Fruit fly (Drosophila melanogaster) whole organism, embryonic: ENCODE data around the gene Karybeta3.

ENCODE experiments used
- C15 ChIP-seq: fragments of 200-800 bp; sonication (Bioruptor generic); IDR thresholded peaks from 3 replicates; pipeline ENCODE4 v1.3.6; 2022; ENCODE audit warnings: missing biosample characterization, missing genetic modification characterization
- CG10321 ChIP-seq: fragments of 200-800 bp; sonication (Bioruptor generic); IDR thresholded peaks from 2 replicates; pipeline ENCODE4 v1.3.6; 2022; ENCODE audit warnings: missing biosample characterization, missing genetic modification characterization
- CG11247 ChIP-seq: fragments of 200-800 bp; sonication (Bioruptor generic); IDR thresholded peaks from 2 replicates; pipeline ENCODE4 v1.3.6; 2022; ENCODE audit warnings: missing biosample characterization, missing genetic modification characterization
- CG12104 ChIP-seq: fragments of 200-800 bp; sonication (Bioruptor generic); optimal IDR thresholded peaks from 3 replicates; lab custom pipeline; 2016; ENCODE audit warnings: missing biosample characterization, missing genetic modification characterization
- CG12769 ChIP-seq: fragments of 200-800 bp; sonication (Bioruptor generic); optimal IDR thresholded peaks from 2 replicates; lab custom pipeline; 2019; ENCODE audit warnings: missing biosample characterization, mild to moderate bottlenecking, missing genetic modification characterization, moderate library complexity
- CG12942 ChIP-seq: fragments of 200-800 bp; sonication (Bioruptor generic); optimal IDR thresholded peaks from 3 replicates; lab custom pipeline; 2016; ENCODE audit warnings: missing biosample characterization, missing genetic modification characterization
- CG1792 ChIP-seq: fragments of 200-800 bp; sonication (Bioruptor generic); optimal IDR thresholded peaks from 2 replicates; lab custom pipeline; 2016; ENCODE audit warnings: missing biosample characterization, missing genetic modification characterization
- CG18599 ChIP-seq: fragments of 200-800 bp; sonication (Bioruptor generic); optimal IDR thresholded peaks from 3 replicates; lab custom pipeline; 2017; ENCODE audit warnings: missing biosample characterization, missing genetic modification characterization, mild to moderate bottlenecking, moderate library complexity, missing genetic modification reagents
- CG2875 ChIP-seq: fragments of 200-800 bp; sonication (Bioruptor generic); optimal IDR thresholded peaks from 2 replicates; lab custom pipeline; 2017; ENCODE audit warnings: missing biosample characterization, mild to moderate bottlenecking, missing genetic modification characterization, missing genetic modification reagents
- CG31441 ChIP-seq: fragments of 200-800 bp; sonication (Bioruptor generic); IDR thresholded peaks from 2 replicates; pipeline ENCODE4 v1.3.6; 2022; ENCODE audit warnings: missing biosample characterization, missing genetic modification characterization
- CG34224 ChIP-seq: fragments of 200-800 bp; sonication (Bioruptor generic); IDR thresholded peaks from 3 replicates; pipeline ENCODE4 v1.3.6; 2022; ENCODE audit warnings: missing biosample characterization, missing genetic modification characterization; ENCODE audit not compliant: partially characterized antibody
- CG34376 ChIP-seq: fragments of 200-800 bp; sonication (Bioruptor generic); optimal IDR thresholded peaks from 2 replicates; lab custom pipeline; 2018; ENCODE audit warnings: missing biosample characterization, mild to moderate bottlenecking, missing genetic modification characterization
- CG4404 ChIP-seq: fragments of 200-800 bp; sonication (Bioruptor generic); IDR thresholded peaks from 2 replicates; pipeline ENCODE4 v1.3.6; 2022; ENCODE audit warnings: missing biosample characterization, missing genetic modification characterization
- CG4617 ChIP-seq: fragments of 200-800 bp; sonication (Bioruptor generic); optimal IDR thresholded peaks from 3 replicates; lab custom pipeline; 2016; ENCODE audit warnings: missing biosample characterization, missing genetic modification characterization, borderline replicate concordance
- CG6254 ChIP-seq: fragments of 200-800 bp; sonication (Bioruptor generic); optimal IDR thresholded peaks from 3 replicates; lab custom pipeline; 2017; ENCODE audit warnings: mild to moderate bottlenecking, missing biosample characterization, missing genetic modification reagents, missing genetic modification characterization
- CG6272 ChIP-seq: fragments of 200-800 bp; sonication (Bioruptor generic); IDR thresholded peaks from 2 replicates; pipeline ENCODE4 v1.3.6; 2022; ENCODE audit warnings: missing biosample characterization, missing genetic modification characterization
- CG8944 ChIP-seq: fragments of 200-800 bp; sonication (Bioruptor generic); optimal IDR thresholded peaks from 3 replicates; lab custom pipeline; 2016; ENCODE audit warnings: missing biosample characterization, missing genetic modification characterization
- CG9797 ChIP-seq: fragments of 200-800 bp; sonication (Bioruptor generic); optimal IDR thresholded peaks from 3 replicates; lab custom pipeline; 2018; ENCODE audit warnings: missing biosample characterization, mild to moderate bottlenecking, missing genetic modification characterization
- CG9817 ChIP-seq: fragments of 200-800 bp; sonication (Bioruptor generic); optimal IDR thresholded peaks from 2 replicates; lab custom pipeline; 2018; ENCODE audit warnings: missing biosample characterization, mild to moderate bottlenecking, missing genetic modification characterization, moderate library complexity
- CHES-1-like ChIP-seq: fragments of 200-800 bp; sonication (Bioruptor generic); optimal IDR thresholded peaks from 2 replicates; lab custom pipeline; 2016; ENCODE audit warnings: missing biosample characterization, missing genetic modification characterization
- Doc2 ChIP-seq: fragments of 200-800 bp; sonication (Bioruptor generic); IDR thresholded peaks from 2 replicates; pipeline ENCODE4 v1.3.6; 2022; ENCODE audit warnings: missing biosample characterization, missing genetic modification characterization
- Doc3 ChIP-seq: fragments of 200-800 bp; sonication (Bioruptor generic); IDR thresholded peaks from 3 replicates; pipeline ENCODE4 v1.3.6; 2022; ENCODE audit warnings: missing biosample characterization, missing genetic modification characterization; ENCODE audit not compliant: partially characterized antibody
- Fer2 ChIP-seq: fragments of 200-800 bp; sonication (Bioruptor generic); optimal IDR thresholded peaks from 2 replicates; lab custom pipeline; 2018; ENCODE audit warnings: missing biosample characterization, mild to moderate bottlenecking, missing genetic modification characterization, moderate library complexity
- Fer3 ChIP-seq: fragments of 200-800 bp; sonication (Bioruptor generic); optimal IDR thresholded peaks from 2 replicates; lab custom pipeline; 2018; ENCODE audit warnings: missing biosample characterization, mild to moderate bottlenecking, missing genetic modification characterization, moderate library complexity
- Lim3 ChIP-seq: fragments of 200-800 bp; sonication (Bioruptor generic); IDR thresholded peaks from 2 replicates; pipeline ENCODE4 v1.3.6; 2022; ENCODE audit warnings: missing biosample characterization, missing genetic modification characterization
- NC2α ChIP-seq: fragments of 200-800 bp; sonication (Bioruptor generic); optimal IDR thresholded peaks from 2 replicates; lab custom pipeline; 2016; ENCODE audit warnings: missing biosample characterization, missing genetic modification characterization
- Oli ChIP-seq: fragments of 200-800 bp; sonication (Bioruptor generic); optimal IDR thresholded peaks from 2 replicates; lab custom pipeline; 2018; ENCODE audit warnings: missing biosample characterization, mild to moderate bottlenecking, missing genetic modification characterization, moderate library complexity
- Stat92E ChIP-seq, 3 experiments: fragments of >200 bp in 2 of 3; fragments of 200-800 bp in 1 of 3; sonication (Bioruptor generic) in 1 of 3; optimal IDR thresholded peaks; 2 replicates each; lab custom pipeline; 2017 to 2019; ENCODE audit warnings: missing biosample characterization in 3 of 3, missing genetic modification characterization in 3 of 3, mild to moderate bottlenecking in 1 of 3, moderate library complexity in 1 of 3
- Xrp1 ChIP-seq: fragments of 200-800 bp; sonication (Bioruptor generic); IDR thresholded peaks from 2 replicates; pipeline ENCODE4 v1.3.6; 2022; ENCODE audit warnings: missing biosample characterization, missing genetic modification characterization
- amos ChIP-seq: fragments of 200-800 bp; sonication (Bioruptor generic); IDR thresholded peaks from 2 replicates; pipeline ENCODE4 v1.3.6; 2022; ENCODE audit warnings: missing biosample characterization, missing genetic modification characterization; ENCODE audit not compliant: partially characterized antibody
- btn ChIP-seq: fragments of 200-800 bp; sonication (Bioruptor generic); optimal IDR thresholded peaks from 2 replicates; lab custom pipeline; 2016; ENCODE audit warnings: missing biosample characterization, missing genetic modification characterization
- chn ChIP-seq: fragments of 200-800 bp; sonication (Bioruptor generic); optimal IDR thresholded peaks from 2 replicates; lab custom pipeline; 2016; ENCODE audit warnings: missing biosample characterization, missing genetic modification characterization
- ci ChIP-seq: fragments of 200-800 bp; sonication (Bioruptor generic); IDR thresholded peaks from 3 replicates; pipeline ENCODE4 v1.3.6; 2022; ENCODE audit warnings: missing biosample characterization, missing genetic modification characterization
- corto ChIP-seq: fragments of 200-800 bp; sonication (Bioruptor generic); optimal IDR thresholded peaks from 2 replicates; lab custom pipeline; 2016; ENCODE audit warnings: missing biosample characterization, mild to moderate bottlenecking, missing genetic modification characterization, moderate library complexity
- dimm ChIP-seq: fragments of 200-800 bp; sonication (Bioruptor generic); IDR thresholded peaks from 2 replicates; pipeline ENCODE4 v1.3.6; 2022; ENCODE audit warnings: missing biosample characterization, missing genetic modification characterization
- eve ChIP-seq, 2 experiments: fragments of >200 bp; optimal IDR thresholded peaks; 2 replicates each; lab custom pipeline; 2017; ENCODE audit warnings: missing biosample characterization in 2 of 2, missing genetic modification characterization in 2 of 2
- gcm ChIP-seq: fragments of 200-800 bp; sonication (Bioruptor generic); optimal IDR thresholded peaks from 2 replicates; lab custom pipeline; 2019; ENCODE audit warnings: missing biosample characterization, mild to moderate bottlenecking, missing genetic modification characterization, moderate library complexity
- gem ChIP-seq: fragments of 200-800 bp; sonication (Bioruptor generic); optimal IDR thresholded peaks from 2 replicates; lab custom pipeline; 2019; ENCODE audit warnings: missing biosample characterization, mild to moderate bottlenecking, missing genetic modification characterization, moderate library complexity
- kay ChIP-seq: fragments of 200-800 bp; sonication (Bioruptor generic); optimal IDR thresholded peaks from 2 replicates; lab custom pipeline; 2016; ENCODE audit warnings: missing biosample characterization, missing genetic modification characterization
- ken ChIP-seq: fragments of 200-800 bp; sonication (Bioruptor generic); IDR thresholded peaks from 3 replicates; pipeline ENCODE4 v1.3.6; 2022; ENCODE audit warnings: missing biosample characterization, missing genetic modification characterization
- pan ChIP-seq, 4 experiments: fragments of >200 bp in 3 of 4; fragments of 200-800 bp in 1 of 4; sonication (Bioruptor generic) in 1 of 4; optimal IDR thresholded peaks in 3 of 4; IDR thresholded peaks in 1 of 4; 2 replicates each; pipeline versions ENCODE4 v1.3.6 to Lab custom; 2017 to 2022; ENCODE audit warnings: missing biosample characterization in 2 of 4, missing genetic modification characterization in 2 of 4, mixed read lengths in 1 of 4
- psq ChIP-seq: fragments of 200-800 bp; sonication (Bioruptor generic); optimal IDR thresholded peaks from 2 replicates; lab custom pipeline; 2017; ENCODE audit warnings: missing biosample characterization, missing genetic modification characterization
- schlank ChIP-seq: fragments of 200-800 bp; sonication (Bioruptor generic); optimal IDR thresholded peaks from 2 replicates; lab custom pipeline; 2018; ENCODE audit warnings: missing biosample characterization, mild to moderate bottlenecking, missing genetic modification characterization
- tap ChIP-seq: fragments of 200-800 bp; optimal IDR thresholded peaks from 3 replicates; lab custom pipeline; 2019; ENCODE audit warnings: missing biosample characterization, mild to moderate bottlenecking, missing genetic modification characterization, moderate library complexity
- trh ChIP-seq: fragments of 200-800 bp; sonication (Bioruptor generic); optimal IDR thresholded peaks from 2 replicates; lab custom pipeline; 2016; ENCODE audit warnings: missing biosample characterization, missing genetic modification characterization
- usp ChIP-seq: fragments of >200 bp; optimal IDR thresholded peaks from 2 replicates; lab custom pipeline; 2017; ENCODE audit warnings: missing biosample characterization, missing genetic modification characterization
- wdn ChIP-seq: fragments of 200-800 bp; sonication (Bioruptor generic); IDR thresholded peaks from 2 replicates; pipeline ENCODE4 v1.3.6; 2022; ENCODE audit warnings: missing biosample characterization, missing genetic modification characterization
- wek ChIP-seq: fragments of 200-800 bp; sonication (Bioruptor generic); optimal IDR thresholded peaks from 3 replicates; lab custom pipeline; 2018; ENCODE audit warnings: missing biosample characterization, mild to moderate bottlenecking, missing genetic modification characterization, moderate library complexity

Karybeta3 gene

dm6 chr3R:4649126-4649811, at the start of gene Karybeta3 (continued):
- peak; percentile 42 for TF ChIP-seq Fer2
- no peak for TF ChIP-seq dimm (GFP tag; lab: Robert Waterston, UW)
- TF ChIP-seq CG2875 (GFP tag; lab: Kevin White, UChicago), result peak; percentile 14
- TF ChIP-seq C15 (GFP tag; lab: Robert Waterston, UW), result no peak
- TF ChIP-seq CG12769, result peak; percentile 76
- peak; percentile 92 for TF ChIP-seq ci (GFP tag; lab: Robert Waterston, UW)
- TF ChIP-seq pan (optimal IDR thresholded peaks at IDR 0.05; lab: Kevin White, UChicago), result no peak
- peak in 1 of 2 experiments; percentile 88 for TF ChIP-seq pan (GFP tag; optimal IDR thresholded peaks at IDR 0.05 in 1 of 2, IDR thresholded peaks at IDR 0.05 in 1 of 2)
- peak; percentile 71 for TF ChIP-seq wdn (GFP tag; lab: Robert Waterston, UW)
- peak; percentile 55 for TF ChIP-seq Oli (tag; lab: Kevin White, UChicago)
- TF ChIP-seq corto, result no peak
- peak; percentile 61; the same call in 2 of the 3 replicates for TF ChIP-seq Doc3 (GFP tag; lab: Robert Waterston, UW)
- TF ChIP-seq psq (GFP tag; lab: Kevin White, UChicago), result no peak
- TF ChIP-seq NC2α (GFP tag; lab: Kevin White, UChicago), result peak; percentile 38
- TF ChIP-seq ken (GFP tag; lab: Robert Waterston, UW), result peak; percentile 78; the same call in 2 of the 3 replicates
- peak; percentile 77 for TF ChIP-seq CG8944 (GFP tag; lab: Kevin White, UChicago)
- TF ChIP-seq CG11247, result peak; percentile 61; the same call in 1 of the 2 replicates
- no peak for TF ChIP-seq Stat92E (GFP tag; optimal IDR thresholded peaks at IDR 0.05; lab: Kevin White, UChicago)
- TF ChIP-seq CG12104, result peak; percentile 18
- peak; percentile 71 for TF ChIP-seq kay
- peak; percentile 33 for TF ChIP-seq gcm
- peak; percentile 65 for TF ChIP-seq CG12942
- TF ChIP-seq CG4404 (GFP tag; lab: Robert Waterston, UW), result peak; percentile 39; the same call in 1 of the 2 replicates
- no peak for TF ChIP-seq Lim3 (GFP tag; lab: Robert Waterston, UW)
- TF ChIP-seq CG31441 (GFP tag; lab: Robert Waterston, UW), result peak; percentile 46; the same call in 1 of the 2 replicates
- TF ChIP-seq schlank, result peak; percentile 48
- TF ChIP-seq gem, result peak; percentile 69
- peak; percentile 60 for TF ChIP-seq Xrp1 (GFP tag; lab: Robert Waterston, UW)
- TF ChIP-seq CG4617 (GFP tag; lab: Kevin White, UChicago), result peak; percentile 82
- TF ChIP-seq CG18599, result no peak
- TF ChIP-seq amos, result peak; percentile 46
- TF ChIP-seq Fer3 (tag; lab: Kevin White, UChicago), result peak; percentile 66
- TF ChIP-seq CG9817, result peak; percentile 61
- no peak for TF ChIP-seq usp (GFP tag; lab: Kevin White, UChicago)
- peak; percentile 81 for TF ChIP-seq CG34376 (GFP tag; lab: Kevin White, UChicago)
- no peak for TF ChIP-seq trh (GFP tag; lab: Kevin White, UChicago)
- TF ChIP-seq chn (GFP tag; lab: Kevin White, UChicago), result peak; percentile 85
- peak; percentile 45; the same call in 2 of the 3 replicates for TF ChIP-seq CG34224 (GFP tag; lab: Robert Waterston, UW)
- TF ChIP-seq CG9797 (GFP tag; lab: Kevin White, UChicago), result peak; percentile 63
- TF ChIP-seq CG10321 (GFP tag; lab: Robert Waterston, UW), result no peak
- peak; percentile 83 for TF ChIP-seq CG1792 (GFP tag; lab: Kevin White, UChicago)
- no peak for TF ChIP-seq Doc2 (GFP tag; lab: Robert Waterston, UW)
- TF ChIP-seq btn (GFP tag; lab: Kevin White, UChicago), result peak; percentile 76
- TF ChIP-seq wek (GFP tag; lab: Kevin White, UChicago), result peak; percentile 29
- peak; percentile 68 for TF ChIP-seq CG6272
- no peak for TF ChIP-seq tap
- peak; percentile 14 for TF ChIP-seq CG6254 (GFP tag; lab: Kevin White, UChicago)
- peak; percentile 86 for TF ChIP-seq CHES-1-like (GFP tag; lab: Kevin White, UChicago)
- TF ChIP-seq eve (GFP tag; optimal IDR thresholded peaks at IDR 0.05; lab: Kevin White, UChicago), result no peak
